Fruit fly (Drosophila melanogaster): Measurements from ENCODE around the gene Hsp26.

Hsp26 gene

dm6 chr3L:9424528-9424911, 47.3 kb upstream of the Hsp26 start (continued):
- TF ChIP-seq psq (GFP tag; optimal IDR thresholded peaks at IDR 0.05) (no peak), sisA (GFP tag; IDR thresholded peaks at IDR 0.05) (no peak), Poxn (GFP tag; IDR thresholded peaks at IDR 0.05) (no peak), CG7839 (tag; optimal IDR thresholded peaks at IDR 0.05) (peak; percentile 36), Dbx (GFP tag; IDR thresholded peaks at IDR 0.05) (peak; percentile 24; the same call in 1 of the 3 replicates), seq (GFP tag; IDR thresholded peaks at IDR 0.05) (peak; percentile 65), CG2116 (GFP tag; optimal IDR thresholded peaks at IDR 0.05) (peak; percentile 43), ssp (GFP tag; IDR thresholded peaks at IDR 0.05) (no peak), bsh (GFP tag; optimal IDR thresholded peaks at IDR 0.05) (peak in 1 of 2 experiments; percentile 61), CG16815 (GFP tag; optimal IDR thresholded peaks at IDR 0.05) (no peak), Tbp (GFP tag; optimal IDR thresholded peaks at IDR 0.05) (no peak), knrl (GFP tag; IDR thresholded peaks at IDR 0.05; ENCODE audit: partially characterized antibody) (no peak), CG34376 (GFP tag; optimal IDR thresholded peaks at IDR 0.05) (no peak), CG12942 (GFP tag; optimal IDR thresholded peaks at IDR 0.05) (peak; percentile 5), CG17612 (GFP tag; IDR thresholded peaks at IDR 0.05) (no peak), HmgZ (tag; optimal IDR thresholded peaks at IDR 0.05) (no peak), Atf6 (GFP tag; IDR thresholded peaks at IDR 0.05) (peak; percentile 42; the same call in 1 of the 2 replicates), CG13287 (GFP tag; IDR thresholded peaks at IDR 0.05; ENCODE audit: partially characterized antibody) (no peak), Ets97D (GFP tag; optimal IDR thresholded peaks at IDR 0.05) (no peak), Vsx1 (GFP tag; optimal IDR thresholded peaks at IDR 0.05) (peak; percentile 16), CG3281 (GFP tag; optimal IDR thresholded peaks at IDR 0.05) (peak; percentile 39), Usf (GFP tag; optimal IDR thresholded peaks at IDR 0.05) (no peak), sima (GFP tag; optimal IDR thresholded peaks at IDR 0.05) (no peak), CG3838 (GFP tag; optimal IDR thresholded peaks at IDR 0.05) (no peak), CG9932 (GFP tag; IDR thresholded peaks at IDR 0.05) (0 out of 2 replicates have a peak, but pooled peaks have one; percentile 19), Blimp-1 (GFP tag; optimal IDR thresholded peaks at IDR 0.05) (peak; percentile 52), CG18476 (GFP tag; optimal IDR thresholded peaks at IDR 0.05) (peak; percentile 41), HmgD (GFP tag; optimal IDR thresholded peaks at IDR 0.05) (no peak), sqz (GFP tag; optimal IDR thresholded peaks at IDR 0.05) (no peak), CG8924 (tag; optimal IDR thresholded peaks at IDR 0.05) (peak; percentile 64), row (GFP tag; IDR thresholded peaks at IDR 0.05) (peak; percentile 63; the same call in 2 of the 3 replicates), dati (GFP tag; IDR thresholded peaks at IDR 0.05) (no peak), CG7357 (GFP tag; IDR thresholded peaks at IDR 0.05) (no peak), fd3F (GFP tag; optimal IDR thresholded peaks at IDR 0.05) (no peak), dm (GFP tag; optimal IDR thresholded peaks at IDR 0.05) (no peak), CG11695 (GFP tag; IDR thresholded peaks at IDR 0.05) (peak; percentile 56; the same call in 2 of the 3 replicates), Gsc (GFP tag; IDR thresholded peaks at IDR 0.05) (no peak), CG2712 (tag; optimal IDR thresholded peaks at IDR 0.05) (peak; percentile 57), salm (tag; optimal IDR thresholded peaks at IDR 0.05) (no peak), CG13296 (GFP tag; optimal IDR thresholded peaks at IDR 0.05) (peak; percentile 42), chif (GFP tag; optimal IDR thresholded peaks at IDR 0.05) (no peak), CG9876 (GFP tag; optimal IDR thresholded peaks at IDR 0.05) (no peak), NK7.1 (GFP tag; optimal IDR thresholded peaks at IDR 0.05) (no peak), kah (GFP tag; optimal IDR thresholded peaks at IDR 0.05) (peak; percentile 23), twi (tag; optimal IDR thresholded peaks at IDR 0.05) (no peak), CG8290 (GFP tag; optimal IDR thresholded peaks at IDR 0.05) (no peak), CG8290 (tag; optimal IDR thresholded peaks at IDR 0.05) (no peak), MESR4 (GFP tag; optimal IDR thresholded peaks at IDR 0.05) (no peak), Ravus (GFP tag; IDR thresholded peaks at IDR 0.05) (no peak), CG6654 (GFP tag; optimal IDR thresholded peaks at IDR 0.05) (no peak), odd (GFP tag; optimal IDR thresholded peaks at IDR 0.05) (peak; percentile 42), CG14441 (GFP tag; IDR thresholded peaks at IDR 0.05) (no peak)
